Worm (Caenorhabditis elegans) whole organism, L4 larva: ENCODE measurements around the gene F54B11.8.

Experiments used
- Y75B8A.6 ChIP-seq: fragments of 200-800 bp; sonication (Bioruptor generic); IDR thresholded peaks from 2 replicates; pipeline ENCODE4 v1.3.6; 2022; ENCODE audit warnings: missing genetic modification reagents, missing genetic modification characterization, missing compliant biosample characterization
- ama-1 ChIP-seq: fragments of 150-350 bp; optimal IDR thresholded peaks from 2 replicates; lab custom pipeline; 2014; ENCODE audit warnings: inconsistent platforms, mixed read lengths
- hmg-1.1 ChIP-seq: fragments of 200-800 bp; sonication (Bioruptor generic); IDR thresholded peaks from 2 replicates; pipeline ENCODE4 v1.3.6; 2022; ENCODE audit warnings: missing genetic modification reagents, missing genetic modification characterization, missing compliant biosample characterization
- jun-1 ChIP-seq: fragments of 150-350 bp; optimal IDR thresholded peaks from 2 replicates; lab custom pipeline; 2014; ENCODE audit warnings: missing biosample characterization, missing genetic modification reagents, missing genetic modification characterization
- lin-15B ChIP-seq: fragments of 150-350 bp; sonication (generic microtip); optimal IDR thresholded peaks from 3 replicates; lab custom pipeline; 2014; ENCODE audit warnings: missing biosample characterization, missing genetic modification characterization
- lsy-2 ChIP-seq, 2 experiments: fragments of 150-350 bp in 1 of 2; sonication (generic microtip) in 1 of 2; optimal IDR thresholded peaks; 2 replicates each; lab custom pipeline; 2014 to 2017; ENCODE audit warnings: missing biosample characterization in 2 of 2, missing genetic modification characterization in 2 of 2
- zag-1 ChIP-seq: fragments of 150-350 bp; optimal IDR thresholded peaks from 2 replicates; lab custom pipeline; 2014; ENCODE audit warnings: missing biosample characterization, missing genetic modification characterization

ce11 chrX:13603826-13604225 lies at the start of gene F54B11.8:
- TF ChIP-seq lsy-2 (tag; optimal IDR thresholded peaks at IDR 0.05; lab: Kevin White, UChicago): no peak
- no peak for TF ChIP-seq Y75B8A.6 (GFP tag; lab: Robert Waterston, UW)
- TF ChIP-seq jun-1 (tag; lab: Kevin White, UChicago): no peak
- TF ChIP-seq ama-1: no peak
- no peak for TF ChIP-seq hmg-1.1 (GFP tag; lab: Robert Waterston, UW)
- TF ChIP-seq lin-15B: no peak
- TF ChIP-seq zag-1 (tag; lab: Kevin White, UChicago): no peak
